Worm (Caenorhabditis elegans): ENCODE measurements around the gene npr-11.

DNA sequence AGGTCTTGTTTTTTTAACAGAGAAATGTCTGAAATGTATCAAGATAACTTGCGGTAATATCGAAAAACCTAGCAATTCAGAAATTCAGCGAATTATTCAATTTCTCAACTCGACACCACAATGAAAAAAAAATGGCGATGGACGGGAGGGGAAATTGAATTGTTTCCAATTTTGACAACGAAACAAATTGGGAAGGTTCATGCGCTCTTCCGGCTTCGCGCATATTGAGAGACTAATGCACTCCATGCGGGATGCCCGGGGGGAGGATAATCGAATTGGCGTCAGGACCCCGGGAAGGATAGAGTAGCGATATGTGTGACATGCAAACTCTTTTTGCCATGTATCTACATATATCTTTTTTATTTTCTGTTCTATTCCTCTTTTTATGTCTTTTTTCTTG, 9.9 kb upstream of the npr-11 start:
- TF ChIP-seq nhr-25 (tag; optimal IDR thresholded peaks at IDR 0.05) (no peak), ama-1 (optimal IDR thresholded peaks at IDR 0.05) (no peak), unc-39 (tag; optimal IDR thresholded peaks at IDR 0.05) (no peak), F13H6.1 (tag; optimal IDR thresholded peaks at IDR 0.05) (no peak), ztf-11 (tag; optimal IDR thresholded peaks at IDR 0.05) (no peak), nhr-10 (tag; optimal IDR thresholded peaks at IDR 0.05) (no peak), unc-62 (GFP tag; optimal IDR thresholded peaks at IDR 0.05) (no peak)

All from whole organism, L2 larva.